Worm (Caenorhabditis elegans) whole organism, mixed stage, embryonic: ENCODE results near the gene clec-34.

Experiments
- lsy-2 ChIP-seq: fragments of 150-350 bp; optimal IDR thresholded peaks from 2 replicates; lab custom pipeline; 2014; ENCODE audit warnings: missing biosample characterization, missing genetic modification characterization
- unc-39 ChIP-seq: fragments of 150-350 bp; optimal IDR thresholded peaks from 2 replicates; lab custom pipeline; 2014; ENCODE audit warnings: missing biosample characterization, missing genetic modification characterization

DNA sequence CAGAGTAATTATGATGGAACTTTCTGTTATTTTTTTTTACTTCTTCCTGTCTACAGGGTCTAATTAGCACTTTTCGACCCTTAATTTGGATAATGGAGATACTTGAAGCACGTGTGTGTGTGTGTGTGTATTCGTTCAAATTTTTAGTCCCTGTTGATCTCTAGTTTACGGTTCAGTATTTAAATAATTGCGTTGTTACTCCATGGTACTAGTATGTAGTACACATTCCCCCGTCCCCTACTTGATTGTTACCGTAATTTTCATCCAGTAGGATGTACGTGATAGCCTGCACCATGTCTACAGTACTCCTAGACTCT lies 43.7 kb downstream of the clec-34 start:
- TF ChIP-seq unc-39 (tag; lab: Kevin White, UChicago), result no peak
- TF ChIP-seq lsy-2 (tag; lab: Kevin White, UChicago), result no peak
